Worm (Caenorhabditis elegans) whole organism, L3 larva: ENCODE measurements around the gene F31D5.7.

Experiments used
- R02D3.7 ChIP-seq: fragments of 150-350 bp; optimal IDR thresholded peaks from 2 replicates; lab custom pipeline; 2014; ENCODE audit warnings: missing biosample characterization, missing genetic modification characterization
- ZK546.5 ChIP-seq: sonication (generic microtip); optimal IDR thresholded peaks from 2 replicates; lab custom pipeline; 2017; ENCODE audit warnings: missing biosample characterization, missing genetic modification characterization
- aly-2 ChIP-seq: fragments of 150-350 bp; optimal IDR thresholded peaks from 2 replicates; lab custom pipeline; 2014; ENCODE audit warnings: missing biosample characterization, missing genetic modification characterization
- ama-1 ChIP-seq: fragments of 150-350 bp; optimal IDR thresholded peaks from 2 replicates; lab custom pipeline; 2018
- ceh-16 ChIP-seq: sonication (generic microtip); optimal IDR thresholded peaks from 2 replicates; lab custom pipeline; 2017; ENCODE audit warnings: missing biosample characterization, missing genetic modification characterization
- ceh-82 ChIP-seq: fragments of 150-350 bp; optimal IDR thresholded peaks from 2 replicates; lab custom pipeline; 2014; ENCODE audit warnings: missing biosample characterization, missing genetic modification characterization
- ceh-9 ChIP-seq: sonication (generic microtip); optimal IDR thresholded peaks from 2 replicates; lab custom pipeline; 2018; ENCODE audit warnings: missing biosample characterization, missing genetic modification characterization
- daf-12 ChIP-seq: fragments of 150-350 bp; optimal IDR thresholded peaks from 2 replicates; lab custom pipeline; 2014; ENCODE audit warnings: missing biosample characterization, missing genetic modification reagents, missing genetic modification characterization
- egl-27 ChIP-seq: sonication (generic microtip); optimal IDR thresholded peaks from 4 replicates; lab custom pipeline; 2017; ENCODE audit warnings: missing biosample characterization, missing genetic modification reagents, missing genetic modification characterization
- egl-5 ChIP-seq: fragments of 150-350 bp; optimal IDR thresholded peaks from 2 replicates; lab custom pipeline; 2017; ENCODE audit warnings: missing biosample characterization, missing genetic modification reagents, missing genetic modification characterization, inconsistent platforms
- elt-1 ChIP-seq: fragments of 150-350 bp; optimal IDR thresholded peaks from 2 replicates; lab custom pipeline; 2014; ENCODE audit warnings: missing biosample characterization, missing genetic modification characterization
- elt-2 ChIP-seq: sonication (generic microtip); optimal IDR thresholded peaks from 2 replicates; lab custom pipeline; 2016; ENCODE audit warnings: missing genetic modification reagents, mild to moderate bottlenecking, missing genetic modification characterization, missing compliant biosample characterization
- elt-3 ChIP-seq, 3 experiments: fragments of 150-350 bp in 1 of 3; sonication (generic microtip) in 2 of 3; optimal IDR thresholded peaks; 2 replicates in 2 of 3; 4 replicates in 1 of 3; lab custom pipeline; 2014 to 2017; ENCODE audit warnings: missing biosample characterization in 3 of 3, missing genetic modification characterization in 3 of 3
- eor-1 ChIP-seq, 2 experiments: fragments of 150-350 bp; optimal IDR thresholded peaks; 2 replicates each; lab custom pipeline; 2014 to 2018; ENCODE audit warnings: missing biosample characterization in 2 of 2, missing genetic modification characterization in 2 of 2
- fkh-10 ChIP-seq: sonication (generic microtip); optimal IDR thresholded peaks from 2 replicates; lab custom pipeline; 2017; ENCODE audit warnings: missing biosample characterization, missing genetic modification reagents, missing genetic modification characterization
- fkh-2 ChIP-seq: fragments of 150-350 bp; optimal IDR thresholded peaks from 2 replicates; lab custom pipeline; 2014; ENCODE audit warnings: missing biosample characterization, missing genetic modification reagents, missing genetic modification characterization
- hmg-11 ChIP-seq: sonication (generic microtip); optimal IDR thresholded peaks from 2 replicates; lab custom pipeline; 2016; ENCODE audit warnings: missing genetic modification characterization, missing compliant biosample characterization
- jun-1 ChIP-seq: fragments of 150-350 bp; optimal IDR thresholded peaks from 2 replicates; lab custom pipeline; 2014; ENCODE audit warnings: missing biosample characterization, missing genetic modification reagents, missing genetic modification characterization
- lin-15B ChIP-seq: fragments of 150-350 bp; optimal IDR thresholded peaks from 2 replicates; lab custom pipeline; 2014; ENCODE audit warnings: missing biosample characterization, missing genetic modification characterization
- lin-39 ChIP-seq: fragments of 150-350 bp; optimal IDR thresholded peaks from 2 replicates; lab custom pipeline; 2018; ENCODE audit warnings: missing biosample characterization, missing genetic modification reagents, missing genetic modification characterization
- mdl-1 ChIP-seq: fragments of 150-350 bp; optimal IDR thresholded peaks from 2 replicates; lab custom pipeline; 2014; ENCODE audit warnings: missing biosample characterization, missing genetic modification characterization
- mml-1 ChIP-seq: fragments of 150-350 bp; sonication (generic microtip); optimal IDR thresholded peaks from 3 replicates; lab custom pipeline; 2014; ENCODE audit warnings: missing biosample characterization, missing genetic modification characterization
- nhr-11 ChIP-seq: fragments of 150-350 bp; optimal IDR thresholded peaks from 2 replicates; lab custom pipeline; 2014; ENCODE audit warnings: missing biosample characterization, missing genetic modification characterization
- nhr-12 ChIP-seq: fragments of 150-350 bp; optimal IDR thresholded peaks from 2 replicates; lab custom pipeline; 2014; ENCODE audit warnings: missing biosample characterization, missing genetic modification characterization
- nhr-237 ChIP-seq: fragments of 150-350 bp; optimal IDR thresholded peaks from 2 replicates; lab custom pipeline; 2014; ENCODE audit warnings: missing biosample characterization, missing genetic modification characterization
- nhr-25 ChIP-seq: sonication (generic microtip); optimal IDR thresholded peaks from 2 replicates; lab custom pipeline; 2017; ENCODE audit warnings: missing biosample characterization, missing genetic modification characterization
- nhr-28 ChIP-seq: fragments of 150-350 bp; optimal IDR thresholded peaks from 2 replicates; lab custom pipeline; 2014; ENCODE audit warnings: missing biosample characterization, missing genetic modification characterization
- nhr-43 ChIP-seq: sonication (generic microtip); optimal IDR thresholded peaks from 2 replicates; lab custom pipeline; 2016; ENCODE audit warnings: mild to moderate bottlenecking, missing genetic modification characterization, missing compliant biosample characterization; ENCODE audit not compliant: poor library complexity, severe bottlenecking
- nhr-67 ChIP-seq: fragments of 150-350 bp; optimal IDR thresholded peaks from 2 replicates; lab custom pipeline; 2014; ENCODE audit warnings: missing biosample characterization, missing genetic modification characterization
- nhr-76 ChIP-seq: fragments of 150-350 bp; sonication (generic microtip); optimal IDR thresholded peaks from 5 replicates; lab custom pipeline; 2014; ENCODE audit warnings: missing biosample characterization, missing genetic modification characterization
- nhr-77 ChIP-seq: fragments of 150-350 bp; optimal IDR thresholded peaks from 2 replicates; lab custom pipeline; 2014; ENCODE audit warnings: missing biosample characterization, missing genetic modification characterization
- pha-4 ChIP-seq: fragments of 150-350 bp; optimal IDR thresholded peaks from 2 replicates; lab custom pipeline; 2014; ENCODE audit warnings: missing biosample characterization, missing genetic modification reagents, missing genetic modification characterization
- sea-2 ChIP-seq: fragments of 150-350 bp; sonication (generic microtip); optimal IDR thresholded peaks from 4 replicates; lab custom pipeline; 2014; ENCODE audit warnings: missing biosample characterization, missing genetic modification reagents, missing genetic modification characterization
- skn-1 ChIP-seq: fragments of 150-350 bp; optimal IDR thresholded peaks from 2 replicates; lab custom pipeline; 2014; ENCODE audit warnings: missing biosample characterization, missing genetic modification characterization
- snpc-4 ChIP-seq: fragments of 150-350 bp; optimal IDR thresholded peaks from 2 replicates; lab custom pipeline; 2014; ENCODE audit warnings: missing biosample characterization, missing genetic modification characterization
- tbx-2 ChIP-seq: sonication (generic microtip); optimal IDR thresholded peaks from 2 replicates; lab custom pipeline; 2016; ENCODE audit warnings: mild to moderate bottlenecking, missing genetic modification characterization, missing compliant biosample characterization
- unc-39 ChIP-seq: sonication (generic microtip); optimal IDR thresholded peaks from 4 replicates; lab custom pipeline; 2017; ENCODE audit warnings: missing biosample characterization, missing genetic modification characterization
- zag-1 ChIP-seq: fragments of 150-350 bp; optimal IDR thresholded peaks from 2 replicates; lab custom pipeline; 2014; ENCODE audit warnings: missing biosample characterization, missing genetic modification characterization

Gene F31D5.7

ce11 chrII:4229106-4229708, 18.0 kb downstream of the F31D5.7 start, which contains the start of gene C16A11.3:
TSS of gene C16A11.3 (plus strand) at chrII:4229545.
- TF ChIP-seq fkh-2 (no peak), ZK546.5 (tag; lab: Kevin White, UChicago) (no peak), hmg-11 (tag; lab: Kevin White, UChicago) (no peak), elt-2 (no peak), elt-3 (tag; optimal IDR thresholded peaks at IDR 0.05; lab: Kevin White, UChicago) (no peak), ceh-16 (no peak), nhr-67 (no peak), daf-12 (tag; lab: Kevin White, UChicago) (no peak), nhr-25 (tag; lab: Kevin White, UChicago) (no peak), ceh-9 (tag; lab: Kevin White, UChicago) (no peak), snpc-4 (no peak), eor-1 (tag; optimal IDR thresholded peaks at IDR 0.05; lab: Kevin White, UChicago) (no peak), lin-15B (tag; lab: Kevin White, UChicago) (no peak), unc-39 (no peak), mml-1 (no peak), nhr-76 (no peak), R02D3.7 (tag; lab: Kevin White, UChicago) (no peak), nhr-77 (no peak)

ce11 chrII:4230816-4231435, 19.7 kb downstream of the F31D5.7 start, which contains the start of gene C16A11.10:
TSS of gene C16A11.10 (plus strand) at chrII:4231385.
- no peak for TF ChIP-seq ama-1 (lab: Kevin White, UChicago)
- no peak for TF ChIP-seq pha-4 (tag; lab: Kevin White, UChicago)
- no peak for TF ChIP-seq elt-1 (tag; lab: Kevin White, UChicago)
- TF ChIP-seq elt-2 = no peak
- no peak for TF ChIP-seq zag-1 (tag; lab: Kevin White, UChicago)
- TF ChIP-seq tbx-2 = no peak
- TF ChIP-seq fkh-2 = no peak
- TF ChIP-seq egl-27 (tag; lab: Kevin White, UChicago) = no peak
- TF ChIP-seq aly-2 (tag; lab: Kevin White, UChicago) = no peak
- TF ChIP-seq fkh-10 (GFP tag; lab: Kevin White, UChicago) = no peak
- no peak for TF ChIP-seq nhr-11 (tag; lab: Kevin White, UChicago)
- no peak for TF ChIP-seq nhr-25 (tag; lab: Kevin White, UChicago)
- no peak for TF ChIP-seq ceh-9 (tag; lab: Kevin White, UChicago)
- no peak for TF ChIP-seq skn-1 (tag; lab: Kevin White, UChicago)
- TF ChIP-seq R02D3.7 (tag; lab: Kevin White, UChicago) = no peak
- TF ChIP-seq ceh-82 (tag; lab: Kevin White, UChicago) = no peak

DNA sequence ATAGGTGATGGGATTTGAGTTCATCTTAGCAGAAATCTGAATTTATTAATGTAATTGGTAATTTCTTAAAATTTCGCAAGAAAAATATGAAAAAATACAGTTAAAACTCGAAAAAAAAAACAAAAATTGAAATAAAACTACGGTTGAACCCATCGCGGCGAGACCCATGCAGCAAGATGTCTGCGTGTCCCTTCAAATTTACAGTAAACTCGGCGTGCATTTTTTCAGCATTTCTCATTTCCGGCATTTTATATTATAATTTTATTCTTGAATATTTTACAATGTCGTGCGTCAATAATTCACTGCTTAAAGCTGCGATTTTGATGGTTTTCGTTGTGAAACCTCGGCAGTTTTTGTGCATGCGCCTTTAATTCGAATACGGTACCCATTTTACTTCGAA, 24.7 kb downstream of the F31D5.7 start, which contains the start of gene fbxc-43:
Gene fbxc-43, minus strand, starts transcription at position 38 of the 400 bp plus-strand sequence.
- TF ChIP-seq unc-39 (no peak), nhr-43 (tag; lab: Kevin White, UChicago) (no peak), nhr-25 (tag; lab: Kevin White, UChicago) (no peak), sea-2 (GFP tag; lab: Kevin White, UChicago) (no peak), egl-5 (tag; lab: Kevin White, UChicago) (no peak), ama-1 (lab: Kevin White, UChicago) (no peak), nhr-12 (no peak), nhr-237 (tag; lab: Kevin White, UChicago) (no peak), mdl-1 (tag; lab: Kevin White, UChicago) (no peak), nhr-28 (tag; lab: Kevin White, UChicago) (no peak), lin-39 (tag; lab: Kevin White, UChicago) (no peak), fkh-10 (GFP tag; lab: Kevin White, UChicago) (no peak), jun-1 (tag; lab: Kevin White, UChicago) (no peak)
